Fruit fly (Drosophila melanogaster) whole organism, pupa: ENCODE measurements around the gene Lcp65Ag2.
"Not testable (repeated sequence)": the region's sequence is repeated elsewhere in the genome, so short reads cannot be mapped to it uniquely, and the experiment has no call there.

Experiments used
- CG10348 ChIP-seq: fragments of 200-800 bp; sonication (Bioruptor generic); IDR thresholded peaks from 2 replicates; pipeline ENCODE4 v1.3.6; 2022; ENCODE audit warnings: missing biosample characterization, missing genetic modification characterization
- CG12605 ChIP-seq: fragments of 200-800 bp; sonication (Bioruptor generic); IDR thresholded peaks from 2 replicates; pipeline ENCODE4 v1.3.6; 2022; ENCODE audit warnings: missing biosample characterization, missing genetic modification characterization
- CG13204 ChIP-seq: fragments of 200-800 bp; sonication (Bioruptor generic); optimal IDR thresholded peaks from 2 replicates; lab custom pipeline; 2018; ENCODE audit warnings: missing biosample characterization, mild to moderate bottlenecking, missing genetic modification characterization, moderate library complexity
- CG14655 ChIP-seq: fragments of 200-800 bp; sonication (Bioruptor generic); optimal IDR thresholded peaks from 3 replicates; lab custom pipeline; 2017; ENCODE audit warnings: mild to moderate bottlenecking, missing biosample characterization, missing genetic modification reagents, missing genetic modification characterization
- CG17806 ChIP-seq: fragments of 200-800 bp; sonication (Bioruptor generic); optimal IDR thresholded peaks from 2 replicates; lab custom pipeline; 2018; ENCODE audit warnings: missing biosample characterization, mild to moderate bottlenecking, missing genetic modification characterization, moderate library complexity
- CG32121 ChIP-seq: fragments of 200-800 bp; sonication (Bioruptor generic); IDR thresholded peaks from 2 replicates; pipeline ENCODE4 v1.3.6; 2022; ENCODE audit warnings: missing biosample characterization, missing genetic modification characterization
- CG34367 ChIP-seq: fragments of 200-800 bp; sonication (Bioruptor generic); optimal IDR thresholded peaks from 2 replicates; lab custom pipeline; 2018; ENCODE audit warnings: missing biosample characterization, mild to moderate bottlenecking, missing genetic modification characterization
- CG8159 ChIP-seq: fragments of 200-800 bp; sonication (Bioruptor generic); optimal IDR thresholded peaks from 3 replicates; lab custom pipeline; 2018; ENCODE audit warnings: missing biosample characterization, mild to moderate bottlenecking, missing genetic modification characterization, moderate library complexity
- CG8301 ChIP-seq: fragments of 200-800 bp; sonication (Bioruptor generic); optimal IDR thresholded peaks from 2 replicates; lab custom pipeline; 2018; ENCODE audit warnings: missing biosample characterization, mild to moderate bottlenecking, missing genetic modification characterization
- D1 ChIP-seq: fragments of 200-800 bp; sonication (Bioruptor generic); optimal IDR thresholded peaks from 2 replicates; lab custom pipeline; 2018; ENCODE audit warnings: missing biosample characterization, mild to moderate bottlenecking, missing genetic modification characterization, moderate library complexity
- EcR ChIP-seq: fragments of 200-800 bp; sonication (Bioruptor generic); optimal IDR thresholded peaks from 3 replicates; lab custom pipeline; 2019; ENCODE audit warnings: missing biosample characterization, missing genetic modification characterization, mild to moderate bottlenecking, moderate library complexity, missing genetic modification reagents
- Ets98B ChIP-seq: fragments of 200-800 bp; sonication (Bioruptor generic); IDR thresholded peaks from 2 replicates; pipeline ENCODE4 v1.3.6; 2022; ENCODE audit warnings: missing biosample characterization, missing genetic modification characterization
- Pif1A ChIP-seq: fragments of 200-800 bp; sonication (Bioruptor generic); optimal IDR thresholded peaks from 3 replicates; lab custom pipeline; 2016; ENCODE audit warnings: missing biosample characterization, missing genetic modification characterization
- Pif1B ChIP-seq: fragments of 200-800 bp; sonication (Bioruptor generic); optimal IDR thresholded peaks from 3 replicates; lab custom pipeline; 2016; ENCODE audit warnings: missing biosample characterization, missing genetic modification characterization
- Snoo ChIP-seq: fragments of 200-800 bp; sonication (Bioruptor generic); optimal IDR thresholded peaks from 3 replicates; lab custom pipeline; 2017; ENCODE audit warnings: missing biosample characterization, mild to moderate bottlenecking, missing genetic modification characterization, inconsistent platforms
- fd96Ca ChIP-seq: fragments of 200-800 bp; sonication (Bioruptor generic); IDR thresholded peaks from 3 replicates; pipeline ENCODE4 v1.3.6; 2022; ENCODE audit warnings: missing biosample characterization, missing genetic modification characterization
- gl ChIP-seq: fragments of 200-800 bp; sonication (Bioruptor generic); optimal IDR thresholded peaks from 2 replicates; lab custom pipeline; 2018; ENCODE audit warnings: missing biosample characterization, mild to moderate bottlenecking, missing genetic modification characterization
- rn ChIP-seq: fragments of 200-800 bp; sonication (Bioruptor generic); IDR thresholded peaks from 2 replicates; pipeline ENCODE4 v1.3.6; 2022; ENCODE audit warnings: missing biosample characterization, missing genetic modification characterization

Lcp65Ag2 gene

DNA sequence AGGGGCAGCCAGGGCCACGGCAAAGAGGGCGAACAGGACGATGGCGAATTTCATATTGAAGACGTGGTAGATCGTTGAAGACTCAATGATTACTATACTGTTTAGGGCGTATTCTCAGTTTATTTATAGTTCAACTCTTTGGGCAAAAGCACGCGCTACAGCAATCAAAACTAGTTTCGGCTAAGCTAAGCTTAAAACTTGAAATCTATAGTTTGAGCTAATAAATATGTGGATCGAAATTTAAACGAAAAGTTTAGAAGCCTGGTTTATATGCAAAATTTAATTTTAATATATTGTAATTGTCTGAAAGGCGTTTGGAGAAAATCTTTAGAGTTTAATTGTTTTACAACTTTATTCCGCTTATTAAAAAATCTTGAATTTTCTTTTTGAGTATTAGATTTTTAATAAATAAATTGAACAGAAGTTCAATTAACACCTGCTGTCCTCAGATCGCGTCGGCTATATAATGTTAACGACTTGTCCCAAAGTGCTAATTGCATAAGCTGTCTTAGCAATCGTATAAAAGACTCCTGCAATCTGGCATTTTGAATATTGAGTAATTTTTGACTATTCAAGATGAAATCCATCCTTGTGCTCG is 17.5 kb upstream of the Lcp65Ag2 start, which contains the start of the genes Cpr65Ax2 and Lcp65Aa:
Cpr65Ax2 (minus strand) TSS at position 101 of the 598 bp plus-strand sequence.
Lcp65Aa (plus strand) TSS at position 548 of the 598 bp plus-strand sequence.
- TF ChIP-seq CG10348 (GFP tag; lab: Robert Waterston, UW); CG14655 (GFP tag; lab: Kevin White, UChicago); Snoo (tag; lab: Kevin White, UChicago): not testable (repeated sequence)

DNA sequence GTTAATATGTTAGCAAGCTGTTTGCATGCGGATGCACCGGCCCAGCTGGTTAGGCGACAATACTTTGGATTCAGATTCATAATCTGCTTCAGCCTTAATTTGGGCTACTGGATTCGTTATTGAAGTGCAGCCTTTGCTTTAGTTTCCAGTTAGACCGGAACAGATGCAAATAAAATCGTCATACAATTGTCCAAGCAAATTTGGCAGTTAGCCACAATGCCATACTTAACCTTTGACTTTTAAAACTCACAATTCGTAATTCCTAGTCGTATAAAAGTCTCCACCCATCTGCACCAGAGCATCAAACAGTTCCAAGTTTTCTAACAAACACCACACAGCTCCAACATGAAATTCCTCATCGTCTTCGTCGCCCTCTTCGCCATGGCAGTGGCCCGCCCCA is 15.9 kb upstream of the Lcp65Ag2 start, which contains the start of gene Lcp65Ab1:
Lcp65Ab1 (plus strand) TSS at position 301 of the 400 bp plus-strand sequence.
- TF ChIP-seq CG8159 (tag; lab: Kevin White, UChicago); EcR (GFP tag; lab: Kevin White, UChicago); CG17806 (tag; lab: Kevin White, UChicago): not testable (repeated sequence)
- TF ChIP-seq, all 21 proteins: peak for 0; not testable (repeated sequence) for 21

DNA sequence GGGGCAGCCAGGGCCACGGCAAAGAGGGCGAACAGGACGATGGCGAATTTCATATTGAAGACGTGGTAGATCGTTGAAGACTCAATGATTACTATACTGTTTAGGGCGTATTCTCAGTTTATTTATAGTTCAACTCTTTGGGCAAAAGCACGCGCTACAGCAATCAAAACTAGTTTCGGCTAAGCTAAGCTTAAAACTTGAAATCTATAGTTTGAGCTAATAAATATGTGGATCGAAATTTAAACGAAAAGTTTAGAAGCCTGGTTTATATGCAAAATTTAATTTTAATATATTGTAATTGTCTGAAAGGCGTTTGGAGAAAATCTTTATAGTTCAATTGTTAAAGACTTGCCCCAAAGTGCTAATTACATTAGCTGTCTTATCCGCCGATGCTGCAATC is 14.5 kb upstream of the Lcp65Ag2 start, which contains the start of gene Cpr65Ax1:
Cpr65Ax1 (minus strand) TSS at position 101 of the 400 bp plus-strand sequence.
- TF ChIP-seq CG12605; CG10348 (GFP tag; lab: Robert Waterston, UW); fd96Ca (GFP tag; lab: Robert Waterston, UW): not testable (repeated sequence)
- TF ChIP-seq, all 21 proteins: peak for 0; not testable (repeated sequence) for 21

DNA sequence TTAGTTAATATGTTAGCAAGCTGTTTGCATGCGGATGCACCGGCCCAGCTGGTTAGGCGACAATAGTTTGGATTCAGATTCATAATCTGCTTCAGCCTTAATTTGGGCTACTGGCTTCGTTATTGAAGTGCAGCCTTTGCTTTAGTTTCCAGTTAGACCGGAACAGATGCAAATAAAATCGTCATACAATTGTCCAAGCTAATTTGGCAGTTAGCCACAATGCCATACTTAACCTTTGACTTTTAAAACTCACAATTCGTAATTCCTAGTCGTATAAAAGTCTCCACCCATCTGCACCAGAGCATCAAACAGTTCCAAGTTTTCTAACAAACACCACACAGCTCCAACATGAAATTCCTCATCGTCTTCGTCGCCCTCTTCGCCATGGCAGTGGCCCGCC is 13.0 kb upstream of the Lcp65Ag2 start, which contains the start of gene Lcp65Ab2:
Lcp65Ab2 (plus strand) TSS at position 301 of the 400 bp plus-strand sequence.
- TF ChIP-seq CG17806 (tag; lab: Kevin White, UChicago); CG8301 (tag; lab: Kevin White, UChicago); Ets98B (GFP tag; lab: Robert Waterston, UW): not testable (repeated sequence)

DNA sequence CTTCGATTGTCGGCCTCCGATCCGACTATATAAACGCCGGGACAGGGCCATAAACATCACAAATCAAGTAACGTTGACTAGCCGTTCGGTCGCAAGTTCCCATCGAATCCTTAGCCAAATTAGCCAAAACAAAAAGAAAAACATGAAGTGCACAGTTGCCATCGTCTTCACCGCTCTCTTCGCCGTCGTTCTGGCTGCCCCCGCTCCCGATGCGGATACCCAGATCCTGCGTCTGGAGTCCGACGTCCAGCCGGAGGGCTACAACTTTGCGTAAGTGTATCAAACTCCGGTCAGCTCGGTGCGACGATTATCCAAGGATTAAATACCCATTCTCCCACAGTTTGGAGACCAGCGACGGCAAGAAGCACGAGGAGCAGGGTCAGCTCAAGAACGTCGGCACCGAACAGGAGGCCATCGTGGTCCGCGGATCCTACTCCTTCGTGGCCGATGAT is 11.4 kb upstream of the Lcp65Ag2 start, which contains the start of gene Lcp65Ac:
Lcp65Ac (plus strand) TSS at position 51 of the 452 bp plus-strand sequence.
- no peak for TF ChIP-seq fd96Ca (GFP tag; lab: Robert Waterston, UW)
- no peak for TF ChIP-seq CG17806 (tag; lab: Kevin White, UChicago)
- no peak for TF ChIP-seq Pif1B
- TF ChIP-seq EcR (GFP tag; lab: Kevin White, UChicago), result no peak
- no peak for TF ChIP-seq CG34367 (tag; lab: Kevin White, UChicago)
- TF ChIP-seq D1 (tag; lab: Kevin White, UChicago), result no peak
- TF ChIP-seq CG32121 (GFP tag; lab: Robert Waterston, UW), result no peak
- no peak for TF ChIP-seq rn
- no peak for TF ChIP-seq Ets98B (GFP tag; lab: Robert Waterston, UW)
- TF ChIP-seq gl, result no peak
- TF ChIP-seq CG12605, result no peak
- no peak for TF ChIP-seq Pif1A (GFP tag; lab: Kevin White, UChicago)
- TF ChIP-seq, all 21 proteins: peak for 0

DNA sequence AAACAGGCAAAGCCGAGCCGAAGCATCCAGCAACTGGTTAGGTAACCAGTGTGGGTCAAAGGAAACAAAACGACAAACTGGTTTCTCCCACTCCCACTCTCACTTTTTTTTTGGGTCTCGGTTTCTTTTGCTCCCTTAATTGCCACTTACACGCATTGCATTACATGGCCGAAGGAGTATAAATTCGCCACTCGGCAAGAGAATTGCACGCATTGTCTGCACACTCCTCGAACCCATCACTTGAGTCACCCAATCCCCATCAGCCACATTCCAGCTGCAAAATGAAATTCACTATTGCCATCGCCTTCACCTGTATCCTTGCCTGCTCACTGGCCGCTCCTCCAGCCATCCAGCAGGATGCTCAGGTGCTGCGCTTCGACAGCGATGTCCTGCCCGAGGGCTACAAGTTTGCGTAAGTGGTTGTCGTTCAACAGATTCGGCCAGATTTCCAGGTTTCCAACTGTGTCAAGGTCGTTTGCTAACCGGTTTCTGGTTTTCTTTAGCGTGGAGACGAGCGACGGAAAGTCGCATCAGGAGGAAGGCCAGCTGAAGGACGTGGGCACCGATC is 9.9 kb upstream of the Lcp65Ag2 start, which contains the start of gene Lcp65Ad:
Lcp65Ad (plus strand) TSS at position 208 of the 568 bp plus-strand sequence.
- TF ChIP-seq EcR (GFP tag; lab: Kevin White, UChicago) (peak; percentile 36), Pif1A (GFP tag; lab: Kevin White, UChicago) (no peak)
- TF ChIP-seq, all 21 proteins: peak for 1

DNA sequence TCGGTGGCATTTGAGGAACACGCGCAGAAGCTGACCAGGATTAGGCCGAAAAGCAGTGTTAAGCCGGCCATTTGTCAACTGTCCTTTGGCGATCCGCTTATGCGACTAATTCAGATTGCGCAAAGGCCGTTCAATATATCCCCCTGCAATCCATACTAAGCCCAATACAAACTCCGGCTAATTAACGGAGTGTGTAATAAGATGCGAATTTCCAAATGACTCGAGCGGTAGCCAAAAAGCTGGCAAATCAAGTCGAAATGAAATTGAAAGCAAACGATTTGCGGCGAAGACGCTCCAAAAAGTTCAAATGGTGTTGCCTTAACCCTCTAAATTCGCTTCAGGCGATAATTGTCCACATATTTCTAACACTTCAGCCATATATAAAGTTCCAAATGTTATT is 8.9 kb upstream of the Lcp65Ag2 start, which contains the start of gene Cpr65Aw:
Cpr65Aw (minus strand) TSS at position 101 of the 400 bp plus-strand sequence.
- TF ChIP-seq gl (no peak), CG8301 (tag; lab: Kevin White, UChicago) (no peak), CG8159 (tag; lab: Kevin White, UChicago) (no peak), Pif1B (no peak), Snoo (tag; lab: Kevin White, UChicago) (no peak), CG13204 (GFP tag; lab: Kevin White, UChicago) (no peak), Ets98B (GFP tag; lab: Robert Waterston, UW) (no peak)
- TF ChIP-seq, all 21 proteins: peak for 0

DNA sequence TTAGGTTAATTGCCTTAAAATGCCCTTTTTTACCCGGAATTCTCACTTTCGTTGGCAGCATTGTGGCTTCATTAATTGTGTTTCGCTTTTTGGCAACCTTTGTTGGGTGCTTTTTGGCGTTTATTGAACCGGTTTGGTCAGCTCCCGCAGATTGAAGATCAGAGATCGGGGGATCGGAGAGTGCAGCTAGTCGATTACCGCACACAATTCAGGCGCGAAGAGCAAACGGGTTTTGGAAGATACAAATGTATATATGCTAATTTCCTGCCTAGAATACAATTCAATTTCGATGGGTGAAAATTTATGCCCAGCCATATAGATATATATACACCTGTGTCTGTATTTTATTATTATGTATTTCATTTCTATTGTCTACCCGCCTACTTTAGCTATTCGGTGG is 8.1 kb upstream of the Lcp65Ag2 start:
- no peak for TF ChIP-seq CG8301 (tag; lab: Kevin White, UChicago)
- peak; percentile 59 for TF ChIP-seq EcR (GFP tag; lab: Kevin White, UChicago)
- TF ChIP-seq CG14655 (GFP tag; lab: Kevin White, UChicago), result no peak
- no peak for TF ChIP-seq Pif1B
- TF ChIP-seq CG34367 (tag; lab: Kevin White, UChicago), result no peak
